Worm (Caenorhabditis elegans): ENCODE results near the gene lev-9.
A peak's percentile ranks its signal among the peaks of the same experiment; 100 is the strongest.

Gene lev-9

DNA sequence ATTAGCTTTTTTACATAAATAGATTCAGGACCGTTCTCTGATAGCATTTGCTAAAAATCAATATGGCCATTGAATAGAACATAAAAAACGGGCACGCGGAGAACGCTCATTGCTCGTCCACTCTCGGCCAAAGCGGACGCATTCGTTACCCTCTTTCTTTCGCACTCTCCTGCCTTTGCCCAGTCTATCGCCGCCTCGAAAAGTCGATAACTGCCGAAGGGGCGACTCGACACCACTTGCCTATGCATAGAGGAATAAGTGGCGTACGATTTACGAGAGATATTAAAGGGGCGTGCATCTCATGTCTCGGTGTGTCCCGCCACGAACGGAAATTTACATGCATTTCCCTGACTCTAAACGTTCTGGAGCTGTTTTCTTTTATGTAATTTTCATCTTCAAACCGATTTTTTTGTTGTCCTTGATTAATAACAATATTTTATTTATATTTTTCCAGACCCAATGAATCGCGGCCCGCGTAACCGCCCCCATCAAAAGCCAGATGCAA is 28.3 kb downstream of the lev-9 start, which contains the start of gene W05H9.4:
Gene W05H9.4, plus strand, starts transcription at position 455 of the 505 bp plus-strand sequence.
- TF ChIP-seq ref-1 (GFP tag; conservative IDR thresholded peaks at IDR 0.05) (no peak), klf-2 (GFP tag; conservative IDR thresholded peaks at IDR 0.05) (no peak), T22C8.4 (GFP tag; IDR thresholded peaks at IDR 0.05) (peak; percentile 84), med-1 (GFP tag; optimal IDR thresholded peaks at IDR 0.05; ENCODE audit: insufficient read depth) (no peak), ztf-29 (GFP tag; IDR thresholded peaks at IDR 0.05) (no peak), ztf-23 (GFP tag; IDR thresholded peaks at IDR 0.05) (no peak), flt-1 (GFP tag; IDR thresholded peaks at IDR 0.05) (no peak), tab-1 (GFP tag; IDR thresholded peaks at IDR 0.05) (no peak; the same call in 1 of the 2 replicates), cog-1 (tag; optimal IDR thresholded peaks at IDR 0.05) (peak; percentile 65)

DNA sequence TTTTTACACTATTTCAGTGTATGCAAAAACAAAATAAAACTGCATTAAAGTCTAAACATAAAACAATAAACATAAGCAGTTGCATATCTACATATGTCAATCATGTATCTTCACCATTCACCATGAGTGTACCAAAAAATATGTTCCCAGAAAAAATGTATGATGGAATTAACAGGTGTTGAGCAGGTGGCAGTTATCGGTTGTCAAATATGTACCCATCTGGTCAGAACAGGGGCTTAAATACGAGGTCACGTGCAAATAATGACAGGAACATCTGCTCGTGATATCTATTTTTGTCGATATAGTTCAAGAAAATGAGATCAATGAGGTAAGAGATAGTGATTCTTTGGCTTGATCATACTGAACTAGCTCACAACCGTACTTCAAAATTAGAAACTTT is 32.5 kb downstream of the lev-9 start:
- TF ChIP-seq T22C8.4 (GFP tag; IDR thresholded peaks at IDR 0.05) (no peak), klf-2 (GFP tag; conservative IDR thresholded peaks at IDR 0.05) (no peak), tab-1 (GFP tag; IDR thresholded peaks at IDR 0.05) (no peak), cog-1 (tag; optimal IDR thresholded peaks at IDR 0.05) (no peak), flt-1 (GFP tag; IDR thresholded peaks at IDR 0.05) (no peak), ztf-23 (GFP tag; IDR thresholded peaks at IDR 0.05) (no peak), ref-1 (GFP tag; conservative IDR thresholded peaks at IDR 0.05) (no peak), med-1 (GFP tag; optimal IDR thresholded peaks at IDR 0.05; ENCODE audit: insufficient read depth) (no peak)

DNA sequence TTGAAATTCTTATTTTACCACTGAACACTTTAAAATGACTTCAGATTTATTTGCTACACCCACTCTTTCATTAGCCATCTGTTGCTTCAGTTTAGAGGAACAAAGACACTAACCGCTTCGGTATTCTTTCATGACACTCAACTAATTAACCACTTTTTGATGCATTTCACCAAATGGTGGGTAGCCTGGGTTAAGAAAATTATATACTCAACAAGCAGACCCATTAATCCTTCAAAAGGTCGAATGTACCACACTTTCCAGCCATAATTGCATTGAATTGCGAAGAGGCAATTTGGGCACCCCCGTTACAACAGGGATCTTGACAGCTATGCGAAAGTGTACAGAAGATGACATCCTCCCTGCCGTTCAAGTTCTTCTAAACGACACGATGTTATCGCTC is 33.1 kb downstream of the lev-9 start:
- TF ChIP-seq klf-2 (GFP tag; conservative IDR thresholded peaks at IDR 0.05) (no peak), ref-1 (GFP tag; conservative IDR thresholded peaks at IDR 0.05) (no peak), T22C8.4 (GFP tag; IDR thresholded peaks at IDR 0.05) (no peak), med-1 (GFP tag; optimal IDR thresholded peaks at IDR 0.05; ENCODE audit: insufficient read depth) (no peak), cog-1 (tag; optimal IDR thresholded peaks at IDR 0.05) (no peak), ztf-23 (GFP tag; IDR thresholded peaks at IDR 0.05) (no peak), ztf-29 (GFP tag; IDR thresholded peaks at IDR 0.05) (0 out of 2 replicates have a peak, but pooled peaks have one; percentile 25)

DNA sequence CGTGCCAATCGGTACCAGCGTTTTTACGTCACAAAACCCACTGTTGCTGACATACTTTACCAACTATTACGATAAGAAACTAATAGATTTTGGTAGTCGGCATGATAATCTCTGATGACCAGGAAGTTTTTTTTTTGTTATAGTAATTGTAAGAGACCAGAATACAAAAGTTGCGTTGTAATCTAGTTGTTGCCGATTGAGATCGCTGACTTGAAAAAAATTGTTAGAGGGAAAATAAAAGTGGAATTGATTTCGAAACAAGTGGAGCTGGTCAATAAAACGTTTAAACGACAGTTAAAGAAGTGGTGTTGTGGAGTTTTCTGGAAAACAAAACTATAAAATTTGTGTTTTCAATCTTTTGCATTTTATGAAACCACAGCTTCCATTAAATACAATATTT is 34.6 kb downstream of the lev-9 start:
- no peak for TF ChIP-seq T22C8.4 (GFP tag; IDR thresholded peaks at IDR 0.05)
- TF ChIP-seq flt-1 (GFP tag; IDR thresholded peaks at IDR 0.05): no peak
- no peak for TF ChIP-seq klf-2 (GFP tag; conservative IDR thresholded peaks at IDR 0.05)
- TF ChIP-seq ztf-29 (GFP tag; IDR thresholded peaks at IDR 0.05): no peak
- no peak for TF ChIP-seq med-1 (GFP tag; optimal IDR thresholded peaks at IDR 0.05; ENCODE audit: insufficient read depth)
- TF ChIP-seq ref-1 (GFP tag; conservative IDR thresholded peaks at IDR 0.05): no peak

DNA sequence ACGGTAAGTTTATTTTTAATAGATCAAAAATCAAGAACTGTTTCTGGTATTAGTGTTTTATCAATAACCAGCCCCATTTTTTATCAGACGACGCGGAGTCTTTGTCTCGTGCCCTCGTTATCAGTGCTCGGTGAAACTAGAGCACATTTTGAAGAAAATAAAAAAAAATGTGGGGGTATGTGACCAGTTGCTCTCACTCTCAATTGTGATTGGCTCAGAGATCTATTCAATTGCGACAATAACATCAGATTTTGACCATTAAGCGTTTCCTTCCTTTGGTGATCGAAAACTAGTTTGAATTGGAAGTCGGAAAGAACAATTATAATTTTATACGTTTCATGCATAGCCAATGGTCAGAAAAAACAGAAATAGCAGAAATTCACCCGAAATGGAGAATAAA is 35.1 kb downstream of the lev-9 start:
- TF ChIP-seq med-1 (GFP tag; optimal IDR thresholded peaks at IDR 0.05; ENCODE audit: insufficient read depth) (no peak), tab-1 (GFP tag; IDR thresholded peaks at IDR 0.05) (no peak), ref-1 (GFP tag; conservative IDR thresholded peaks at IDR 0.05) (no peak), cog-1 (tag; optimal IDR thresholded peaks at IDR 0.05) (no peak), ztf-23 (GFP tag; IDR thresholded peaks at IDR 0.05) (no peak), T22C8.4 (GFP tag; IDR thresholded peaks at IDR 0.05) (no peak)

DNA sequence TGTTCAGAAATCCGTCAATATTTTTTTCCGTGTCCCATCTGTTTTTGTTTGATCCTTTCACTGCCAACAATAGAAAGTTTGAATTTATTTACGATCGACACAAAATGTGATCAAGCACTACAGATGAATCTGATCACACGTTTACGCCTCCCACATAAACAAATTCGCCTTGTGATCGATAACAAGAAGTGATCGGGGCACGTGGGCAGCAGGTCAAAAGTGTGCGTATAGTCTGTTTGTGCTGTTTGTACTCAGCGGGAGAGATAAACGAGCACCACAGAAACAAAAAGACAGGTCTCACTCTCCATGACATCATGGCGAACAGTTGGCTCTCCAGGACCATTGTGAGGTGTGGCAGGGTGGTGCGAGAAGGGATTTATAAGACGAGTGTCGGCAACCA is 36.0 kb downstream of the lev-9 start:
- 0 out of 2 replicates have a peak, but pooled peaks have one; percentile 60 for TF ChIP-seq flt-1 (GFP tag; IDR thresholded peaks at IDR 0.05)
- no peak for TF ChIP-seq ztf-29 (GFP tag; IDR thresholded peaks at IDR 0.05)

DNA sequence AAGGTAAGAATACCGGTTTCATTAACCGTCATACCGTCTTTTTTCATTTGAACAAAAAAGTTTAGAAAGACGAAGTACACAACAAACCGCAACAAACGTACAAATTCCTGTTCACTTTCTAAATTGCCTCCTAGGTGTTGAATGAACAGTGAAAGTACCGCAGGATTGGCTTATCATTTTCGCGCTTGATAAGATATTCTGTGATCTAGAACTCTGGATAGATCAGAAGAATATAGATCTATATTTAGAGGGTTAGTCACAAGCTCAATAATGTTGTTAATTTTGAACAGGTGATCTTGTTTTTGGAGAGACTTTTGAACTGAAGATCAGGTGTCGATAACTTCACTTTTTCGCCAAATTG is 36.9 kb downstream of the lev-9 start:
- TF ChIP-seq T22C8.4 (GFP tag; IDR thresholded peaks at IDR 0.05) (no peak), tab-1 (GFP tag; IDR thresholded peaks at IDR 0.05) (no peak), ztf-23 (GFP tag; IDR thresholded peaks at IDR 0.05) (no peak), klf-2 (GFP tag; conservative IDR thresholded peaks at IDR 0.05) (no peak), cog-1 (tag; optimal IDR thresholded peaks at IDR 0.05) (no peak), ref-1 (GFP tag; conservative IDR thresholded peaks at IDR 0.05) (no peak), ztf-29 (GFP tag; IDR thresholded peaks at IDR 0.05) (no peak)

DNA sequence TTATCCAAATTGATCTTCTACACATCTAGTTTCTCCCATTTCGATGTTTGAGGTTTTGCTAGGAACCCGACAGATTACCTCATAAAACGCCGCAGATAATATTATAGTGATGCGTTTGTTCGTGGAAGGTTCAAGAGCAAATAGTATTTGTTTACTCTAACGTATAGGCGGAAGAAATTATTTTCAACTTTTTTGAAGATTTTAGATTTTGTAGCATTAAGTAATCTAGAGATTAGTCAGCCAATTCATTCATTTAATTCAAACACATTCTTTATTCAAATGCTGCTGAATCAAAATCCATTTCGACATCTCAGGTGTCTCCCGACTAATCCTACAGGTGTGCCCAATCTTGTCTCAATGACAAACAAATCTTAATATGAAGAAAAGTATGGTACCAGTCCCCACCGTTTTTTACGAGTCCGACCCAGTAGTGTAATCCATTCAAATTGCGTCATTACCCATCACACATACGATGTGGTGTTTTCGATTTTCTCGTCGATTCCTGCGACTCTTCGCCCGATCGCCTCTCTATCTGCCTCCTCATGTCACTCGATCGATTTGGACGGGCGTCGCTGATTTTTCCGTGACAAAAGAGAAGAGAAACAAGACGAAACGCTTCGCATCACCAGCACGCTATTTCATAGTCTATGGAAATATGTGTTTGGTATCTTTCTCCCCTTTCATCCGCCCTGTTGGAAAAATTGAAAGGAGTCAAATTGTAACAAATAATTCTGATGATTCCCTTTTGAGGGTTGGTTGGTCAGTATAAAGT is 37.4 kb downstream of the lev-9 start:
- TF ChIP-seq ztf-23 (GFP tag; IDR thresholded peaks at IDR 0.05): no peak
- TF ChIP-seq ztf-29 (GFP tag; IDR thresholded peaks at IDR 0.05): no peak
- TF ChIP-seq ref-1 (GFP tag; conservative IDR thresholded peaks at IDR 0.05): no peak
- TF ChIP-seq klf-2 (GFP tag; conservative IDR thresholded peaks at IDR 0.05): no peak
- no peak for TF ChIP-seq med-1 (GFP tag; optimal IDR thresholded peaks at IDR 0.05; ENCODE audit: insufficient read depth)
- TF ChIP-seq cog-1 (tag; optimal IDR thresholded peaks at IDR 0.05): peak; percentile 16
- peak; percentile 47; the same call in 1 of the 2 replicates for TF ChIP-seq tab-1 (GFP tag; IDR thresholded peaks at IDR 0.05)
- TF ChIP-seq T22C8.4 (GFP tag; IDR thresholded peaks at IDR 0.05): peak; percentile 31; the same call in 1 of the 2 replicates
- TF ChIP-seq flt-1 (GFP tag; IDR thresholded peaks at IDR 0.05): peak; percentile 53; the same call in 1 of the 2 replicates

DNA sequence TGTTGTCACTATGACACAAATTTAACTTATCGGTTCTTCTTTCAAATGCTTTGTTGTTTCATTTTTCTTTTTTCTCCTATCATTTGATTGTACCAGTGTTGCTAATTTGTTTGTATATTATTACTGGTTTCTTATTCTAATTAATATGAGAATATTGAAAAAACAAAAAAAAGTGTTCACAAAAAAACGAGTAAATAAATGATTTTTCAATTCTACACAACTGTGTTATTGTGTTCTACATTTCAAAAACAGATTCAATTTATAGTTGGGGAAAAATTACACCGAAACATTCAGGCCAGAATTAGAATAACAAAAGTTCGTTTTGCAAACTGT is 38.0 kb downstream of the lev-9 start:
- TF ChIP-seq klf-2 (GFP tag; conservative IDR thresholded peaks at IDR 0.05) (no peak), ztf-23 (GFP tag; IDR thresholded peaks at IDR 0.05) (no peak), tab-1 (GFP tag; IDR thresholded peaks at IDR 0.05) (no peak), med-1 (GFP tag; optimal IDR thresholded peaks at IDR 0.05; ENCODE audit: insufficient read depth) (no peak), T22C8.4 (GFP tag; IDR thresholded peaks at IDR 0.05) (no peak), ztf-29 (GFP tag; IDR thresholded peaks at IDR 0.05) (no peak), cog-1 (tag; optimal IDR thresholded peaks at IDR 0.05) (no peak), ref-1 (GFP tag; conservative IDR thresholded peaks at IDR 0.05) (no peak), flt-1 (GFP tag; IDR thresholded peaks at IDR 0.05) (no peak)

DNA sequence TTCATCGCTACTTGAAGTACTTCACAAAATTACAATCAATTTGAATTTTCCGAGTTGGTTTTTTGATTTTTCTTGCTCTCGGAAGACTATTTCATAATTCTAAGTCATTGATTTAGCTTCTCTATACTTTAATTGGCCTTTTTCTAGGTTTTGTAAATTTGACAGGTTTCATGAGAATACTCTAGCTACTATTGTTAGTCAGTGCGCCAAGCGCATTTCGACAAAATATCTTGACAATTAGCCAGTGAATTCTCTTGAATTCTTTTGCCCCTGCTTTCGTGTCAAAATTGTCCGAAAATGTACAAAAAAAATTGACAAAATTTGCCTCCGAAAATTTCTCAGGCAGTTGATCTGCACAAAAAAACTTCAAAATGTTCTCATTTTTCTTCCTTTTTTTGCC is 38.4 kb downstream of the lev-9 start:
- no peak for TF ChIP-seq tab-1 (GFP tag; IDR thresholded peaks at IDR 0.05)
- TF ChIP-seq ztf-29 (GFP tag; IDR thresholded peaks at IDR 0.05): no peak
- TF ChIP-seq med-1 (GFP tag; optimal IDR thresholded peaks at IDR 0.05; ENCODE audit: insufficient read depth): no peak
- TF ChIP-seq flt-1 (GFP tag; IDR thresholded peaks at IDR 0.05): no peak; the same call in 1 of the 2 replicates
- TF ChIP-seq ref-1 (GFP tag; conservative IDR thresholded peaks at IDR 0.05): no peak
- TF ChIP-seq klf-2 (GFP tag; conservative IDR thresholded peaks at IDR 0.05): no peak

Data from whole organism, midembryonic.